Fruit fly (Drosophila melanogaster) whole organism, embryonic: ENCODE measurements around the gene CG10185.

Experiments
- B-H2 ChIP-seq: fragments of 200-800 bp; sonication (Bioruptor generic); optimal IDR thresholded peaks from 2 replicates; lab custom pipeline; 2018; ENCODE audit warnings: missing biosample characterization, mild to moderate bottlenecking, missing genetic modification characterization
- CG10209 ChIP-seq: fragments of 200-800 bp; sonication (Bioruptor generic); optimal IDR thresholded peaks from 3 replicates; lab custom pipeline; 2017; ENCODE audit warnings: missing biosample characterization, mild to moderate bottlenecking, missing genetic modification characterization, missing genetic modification reagents
- CG1024 ChIP-seq: fragments of 200-800 bp; sonication (Bioruptor generic); IDR thresholded peaks from 2 replicates; pipeline ENCODE4 v1.3.6; 2022; ENCODE audit warnings: missing biosample characterization, missing genetic modification characterization
- CG10543 ChIP-seq: fragments of 200-800 bp; sonication (Bioruptor generic); optimal IDR thresholded peaks from 3 replicates; lab custom pipeline; 2017; ENCODE audit warnings: missing biosample characterization, mild to moderate bottlenecking, missing genetic modification characterization, moderate library complexity
- CG10565 ChIP-seq: fragments of 200-800 bp; sonication (Bioruptor generic); optimal IDR thresholded peaks from 3 replicates; lab custom pipeline; 2016; ENCODE audit warnings: missing biosample characterization, mild to moderate bottlenecking, missing genetic modification characterization
- CG11696 ChIP-seq: fragments of 200-800 bp; sonication (Bioruptor generic); IDR thresholded peaks from 2 replicates; pipeline ENCODE4 v1.3.6; 2022; ENCODE audit warnings: missing biosample characterization, missing genetic modification characterization
- CG13624 ChIP-seq: fragments of 200-800 bp; sonication (Bioruptor generic); optimal IDR thresholded peaks from 2 replicates; lab custom pipeline; 2016; ENCODE audit warnings: missing biosample characterization, missing genetic modification characterization
- CG17568 ChIP-seq: fragments of 200-800 bp; sonication (Bioruptor generic); optimal IDR thresholded peaks from 2 replicates; lab custom pipeline; 2018; ENCODE audit warnings: missing biosample characterization, mild to moderate bottlenecking, missing genetic modification characterization, moderate library complexity
- CG17802 ChIP-seq: fragments of 200-800 bp; sonication (Bioruptor generic); optimal IDR thresholded peaks from 2 replicates; lab custom pipeline; 2018; ENCODE audit warnings: missing biosample characterization, mild to moderate bottlenecking, missing genetic modification characterization, moderate library complexity
- CG18619 ChIP-seq: fragments of 200-800 bp; sonication (Bioruptor generic); optimal IDR thresholded peaks from 3 replicates; lab custom pipeline; 2017; ENCODE audit warnings: missing biosample characterization, mild to moderate bottlenecking, missing genetic modification characterization
- CG2712 ChIP-seq: fragments of 200-800 bp; optimal IDR thresholded peaks from 3 replicates; lab custom pipeline; 2019; ENCODE audit warnings: missing biosample characterization, mild to moderate bottlenecking, missing genetic modification characterization, moderate library complexity
- CG3163 ChIP-seq: fragments of 200-800 bp; sonication (Bioruptor generic); optimal IDR thresholded peaks from 3 replicates; lab custom pipeline; 2016; ENCODE audit warnings: missing biosample characterization, missing genetic modification characterization
- CG32532 ChIP-seq: fragments of 200-800 bp; sonication (Bioruptor generic); IDR thresholded peaks from 2 replicates; pipeline ENCODE4 v1.3.6; 2022; ENCODE audit warnings: missing biosample characterization, missing genetic modification characterization
- CG32767 ChIP-seq: fragments of 200-800 bp; sonication (Bioruptor generic); IDR thresholded peaks from 2 replicates; pipeline ENCODE4 v1.3.6; 2022; ENCODE audit warnings: missing biosample characterization, missing genetic modification characterization
- CG42726 ChIP-seq: fragments of 200-800 bp; sonication (Bioruptor generic); IDR thresholded peaks from 2 replicates; pipeline ENCODE4 v1.3.6; 2022; ENCODE audit warnings: missing biosample characterization, missing genetic modification characterization; ENCODE audit not compliant: partially characterized antibody
- Chrac-16 ChIP-seq: fragments of 200-800 bp; sonication (Bioruptor generic); optimal IDR thresholded peaks from 3 replicates; lab custom pipeline; 2016; ENCODE audit warnings: missing biosample characterization, missing genetic modification characterization
- D ChIP-seq, 2 experiments: fragments of 200-800 bp in 1 of 2; fragments of >200 bp in 1 of 2; sonication (Bioruptor generic) in 1 of 2; optimal IDR thresholded peaks; 2 replicates in 1 of 2; 3 replicates in 1 of 2; lab custom pipeline; 2017; ENCODE audit warnings: mild to moderate bottlenecking in 1 of 2, missing biosample characterization in 1 of 2, missing genetic modification characterization in 1 of 2, missing genetic modification reagents in 1 of 2
- Dfd ChIP-seq, 2 experiments: fragments of >200 bp; optimal IDR thresholded peaks; 2 replicates each; lab custom pipeline; 2017; ENCODE audit warnings: missing biosample characterization in 2 of 2, missing genetic modification characterization in 2 of 2
- Dref ChIP-seq: fragments of 200-800 bp; sonication (Bioruptor generic); IDR thresholded peaks from 2 replicates; pipeline ENCODE4 v1.3.6; 2022; ENCODE audit warnings: missing biosample characterization, missing genetic modification characterization
- Ets65A ChIP-seq: fragments of 200-800 bp; sonication (Bioruptor generic); peaks from one replicate; lab custom pipeline; 2016; ENCODE audit warnings: missing biosample characterization, missing genetic modification characterization
- HLH54F ChIP-seq: fragments of 200-800 bp; sonication (Bioruptor generic); optimal IDR thresholded peaks from 3 replicates; lab custom pipeline; 2016; ENCODE audit warnings: missing biosample characterization, missing genetic modification characterization
- Hand ChIP-seq: fragments of 200-800 bp; sonication (Bioruptor generic); optimal IDR thresholded peaks from 2 replicates; lab custom pipeline; 2017; ENCODE audit warnings: mild to moderate bottlenecking, missing biosample characterization, missing genetic modification reagents, missing genetic modification characterization
- Kr ChIP-seq: fragments of 200-800 bp; sonication (Bioruptor generic); optimal IDR thresholded peaks from 2 replicates; lab custom pipeline; 2017; ENCODE audit warnings: missing biosample characterization, mild to moderate bottlenecking, missing genetic modification characterization
- Oli ChIP-seq: fragments of 200-800 bp; sonication (Bioruptor generic); optimal IDR thresholded peaks from 2 replicates; lab custom pipeline; 2018; ENCODE audit warnings: missing biosample characterization, mild to moderate bottlenecking, missing genetic modification characterization, moderate library complexity
- Ptx1 ChIP-seq: fragments of 200-800 bp; sonication (Bioruptor generic); IDR thresholded peaks from 2 replicates; pipeline ENCODE4 v1.3.6; 2022; ENCODE audit warnings: missing biosample characterization, missing genetic modification characterization
- Xbp1 ChIP-seq: fragments of 200-800 bp; sonication (Bioruptor generic); optimal IDR thresholded peaks from 3 replicates; lab custom pipeline; 2016; ENCODE audit warnings: missing biosample characterization, mild to moderate bottlenecking, missing genetic modification characterization
- ato ChIP-seq: fragments of 200-800 bp; sonication (Bioruptor generic); IDR thresholded peaks from 2 replicates; pipeline ENCODE4 v1.3.6; 2022; ENCODE audit warnings: missing biosample characterization, missing genetic modification characterization; ENCODE audit not compliant: partially characterized antibody
- cad ChIP-seq: fragments of >200 bp; optimal IDR thresholded peaks from 2 replicates; lab custom pipeline; 2017; ENCODE audit warnings: missing biosample characterization, missing genetic modification characterization
- chif ChIP-seq, 2 experiments: fragments of 200-800 bp; sonication (Bioruptor generic); optimal IDR thresholded peaks; 3 replicates each; lab custom pipeline; 2016; ENCODE audit warnings: missing biosample characterization in 2 of 2, missing genetic modification characterization in 2 of 2
- en ChIP-seq: fragments of 200-800 bp; sonication (Bioruptor generic); optimal IDR thresholded peaks from 2 replicates; lab custom pipeline; 2016; ENCODE audit warnings: missing biosample characterization, missing genetic modification characterization
- exex ChIP-seq: fragments of 200-800 bp; sonication (Bioruptor generic); optimal IDR thresholded peaks from 4 replicates; lab custom pipeline; 2018; ENCODE audit warnings: missing biosample characterization, mild to moderate bottlenecking, missing genetic modification characterization, moderate library complexity
- hbn ChIP-seq: fragments of 200-800 bp; sonication (Bioruptor generic); IDR thresholded peaks from 2 replicates; pipeline ENCODE4 v1.3.6; 2022; ENCODE audit warnings: missing biosample characterization, missing genetic modification characterization; ENCODE audit not compliant: partially characterized antibody
- kay ChIP-seq: fragments of 200-800 bp; sonication (Bioruptor generic); optimal IDR thresholded peaks from 2 replicates; lab custom pipeline; 2016; ENCODE audit warnings: missing biosample characterization, missing genetic modification characterization
- klu ChIP-seq: fragments of 200-800 bp; sonication (Bioruptor generic); IDR thresholded peaks from 2 replicates; pipeline ENCODE4 v1.3.6; 2022; ENCODE audit warnings: missing biosample characterization, missing genetic modification characterization
- mam ChIP-seq: fragments of 200-800 bp; sonication (Bioruptor generic); optimal IDR thresholded peaks from 3 replicates; lab custom pipeline; 2016; ENCODE audit warnings: missing biosample characterization, missing genetic modification characterization
- nmo ChIP-seq: fragments of 200-800 bp; sonication (Bioruptor generic); optimal IDR thresholded peaks from 2 replicates; lab custom pipeline; 2018; ENCODE audit warnings: missing biosample characterization, mild to moderate bottlenecking, missing genetic modification characterization, moderate library complexity
- p53 ChIP-seq: fragments of 200-800 bp; sonication (Bioruptor generic); optimal IDR thresholded peaks from 2 replicates; lab custom pipeline; 2016; ENCODE audit warnings: missing biosample characterization, missing genetic modification characterization
- prd ChIP-seq, 3 experiments: fragments of >200 bp in 2 of 3; fragments of 200-800 bp in 1 of 3; sonication (Bioruptor generic) in 1 of 3; optimal IDR thresholded peaks in 2 of 3; IDR thresholded peaks in 1 of 3; 2 replicates in 2 of 3; 3 replicates in 1 of 3; pipeline versions ENCODE4 v1.3.6 to Lab custom; 2017 to 2022; ENCODE audit warnings: missing biosample characterization in 1 of 3, missing genetic modification characterization in 1 of 3
- pum ChIP-seq: fragments of 200-800 bp; sonication (Bioruptor generic); optimal IDR thresholded peaks from 2 replicates; lab custom pipeline; 2016; ENCODE audit warnings: missing biosample characterization, missing genetic modification characterization
- repo ChIP-seq: fragments of 200-800 bp; sonication (Bioruptor generic); optimal IDR thresholded peaks from 2 replicates; lab custom pipeline; 2016; ENCODE audit warnings: missing biosample characterization, missing genetic modification characterization
- sima ChIP-seq: fragments of 200-800 bp; sonication (Bioruptor generic); optimal IDR thresholded peaks from 2 replicates; lab custom pipeline; 2016; ENCODE audit warnings: missing biosample characterization, missing genetic modification characterization
- sr ChIP-seq: fragments of 200-800 bp; sonication (Bioruptor generic); IDR thresholded peaks from 3 replicates; pipeline ENCODE4 v1.3.6; 2022; ENCODE audit warnings: missing biosample characterization, missing genetic modification characterization
- stwl ChIP-seq: fragments of 200-800 bp; sonication (Bioruptor generic); optimal IDR thresholded peaks from 3 replicates; lab custom pipeline; 2018; ENCODE audit warnings: missing biosample characterization, mild to moderate bottlenecking, missing genetic modification characterization, moderate library complexity
- trem ChIP-seq: fragments of 200-800 bp; optimal IDR thresholded peaks from 3 replicates; lab custom pipeline; 2019; ENCODE audit warnings: missing biosample characterization, mild to moderate bottlenecking, missing genetic modification characterization, moderate library complexity
- twi ChIP-seq: fragments of 200-800 bp; optimal IDR thresholded peaks from 2 replicates; lab custom pipeline; 2019; ENCODE audit warnings: missing biosample characterization, mild to moderate bottlenecking, missing genetic modification characterization, moderate library complexity
- unc-4 ChIP-seq: fragments of 200-800 bp; sonication (Bioruptor generic); IDR thresholded peaks from 2 replicates; pipeline ENCODE4 v1.3.6; 2022; ENCODE audit warnings: missing biosample characterization, missing genetic modification characterization; ENCODE audit not compliant: partially characterized antibody
- unpg ChIP-seq: fragments of 200-800 bp; sonication (Bioruptor generic); optimal IDR thresholded peaks from 3 replicates; lab custom pipeline; 2018; ENCODE audit warnings: missing biosample characterization, mild to moderate bottlenecking, missing genetic modification characterization, moderate library complexity

The CG10185 gene

dm6 chr3R:16099268-16100240 is 32.2 kb upstream of the CG10185 start (continued):
- TF ChIP-seq CG11696 (GFP tag; lab: Robert Waterston, UW): no peak
- no peak for TF ChIP-seq CG10565 (GFP tag; lab: Kevin White, UChicago)
- TF ChIP-seq CG17568 (GFP tag; lab: Kevin White, UChicago): peak; percentile 1
- no peak for TF ChIP-seq exex (tag; lab: Kevin White, UChicago)
- no peak for TF ChIP-seq Hand (GFP tag; lab: Kevin White, UChicago)
- TF ChIP-seq Xbp1 (GFP tag; lab: Kevin White, UChicago): no peak
- TF ChIP-seq en (GFP tag; lab: Kevin White, UChicago): no peak
- TF ChIP-seq CG17802 (tag; lab: Kevin White, UChicago): peak; percentile 7
- peak; percentile 29 for TF ChIP-seq nmo (GFP tag; lab: Kevin White, UChicago)
- peak; percentile 35; the same call in 1 of the 2 replicates for TF ChIP-seq CG32532 (GFP tag; lab: Robert Waterston, UW)
- peak; percentile 78 for TF ChIP-seq CG32767 (GFP tag; lab: Robert Waterston, UW)
- TF ChIP-seq D (optimal IDR thresholded peaks at IDR 0.05; lab: Kevin White, UChicago): peak; percentile 78
- TF ChIP-seq D (GFP tag; optimal IDR thresholded peaks at IDR 0.05; lab: Kevin White, UChicago): peak; percentile 7
- TF ChIP-seq Ets65A (GFP tag; lab: Kevin White, UChicago): peak; percentile 40
- no peak for TF ChIP-seq stwl (tag; lab: Kevin White, UChicago)
- TF ChIP-seq Kr: no peak
- TF ChIP-seq prd (optimal IDR thresholded peaks at IDR 0.05; lab: Kevin White, UChicago): no peak
- TF ChIP-seq prd (GFP tag; IDR thresholded peaks at IDR 0.05; lab: Robert Waterston, UW): peak; percentile 45; the same call in 1 of the 3 replicates
- TF ChIP-seq CG1024 (GFP tag; lab: Robert Waterston, UW): no peak
- peak; percentile 33; the same call in 1 of the 2 replicates for TF ChIP-seq klu (GFP tag; lab: Robert Waterston, UW)
- TF ChIP-seq mam: peak; percentile 29
- TF ChIP-seq sima (GFP tag; lab: Kevin White, UChicago): no peak
- peak; percentile 44 for TF ChIP-seq cad (GFP tag; lab: Kevin White, UChicago)
- TF ChIP-seq hbn (GFP tag; lab: Robert Waterston, UW): peak; percentile 16; the same call in 1 of the 2 replicates
- TF ChIP-seq repo (GFP tag; lab: Kevin White, UChicago): peak; percentile 28
- no peak for TF ChIP-seq Oli (tag; lab: Kevin White, UChicago)
- TF ChIP-seq p53 (GFP tag; lab: Kevin White, UChicago): no peak
- peak in 1 of 2 experiments; percentile 63 for TF ChIP-seq Dfd (GFP tag; optimal IDR thresholded peaks at IDR 0.05; lab: Kevin White, UChicago)
- TF ChIP-seq CG10543 (GFP tag; lab: Kevin White, UChicago): peak; percentile 87
- TF ChIP-seq kay (GFP tag; lab: Kevin White, UChicago): no peak
- peak; percentile 26 for TF ChIP-seq CG3163
- peak; percentile 93 for TF ChIP-seq sr
- peak; percentile 2 for TF ChIP-seq CG13624 (GFP tag; lab: Kevin White, UChicago)
- TF ChIP-seq chif (GFP tag; optimal IDR thresholded peaks at IDR 0.05; lab: Kevin White, UChicago): peak in 1 of 2 experiments; percentile 7
- TF ChIP-seq HLH54F: no peak
- TF ChIP-seq CG2712 (tag; lab: Kevin White, UChicago): peak; percentile 20
- TF ChIP-seq ato: no peak
- no peak for TF ChIP-seq CG10209
- TF ChIP-seq Ptx1: 0 out of 2 replicates have a peak, but pooled peaks have one; percentile 8
- TF ChIP-seq twi: peak; percentile 65
- TF ChIP-seq Chrac-16 (GFP tag; lab: Kevin White, UChicago): no peak
- TF ChIP-seq trem: peak; percentile 34
- TF ChIP-seq Dref (GFP tag; lab: Robert Waterston, UW): peak; percentile 33; the same call in 1 of the 2 replicates
- no peak for TF ChIP-seq CG18619 (GFP tag; lab: Kevin White, UChicago)
- peak; percentile 41; the same call in 1 of the 2 replicates for TF ChIP-seq CG42726
- TF ChIP-seq pum (GFP tag; lab: Kevin White, UChicago): no peak
- peak; percentile 11 for TF ChIP-seq B-H2 (GFP tag; lab: Kevin White, UChicago)
- TF ChIP-seq unc-4: no peak; the same call in 1 of the 2 replicates
- TF ChIP-seq unpg (GFP tag; lab: Kevin White, UChicago): no peak
